Worm (Caenorhabditis elegans): ENCODE data around the gene daf-36.

Gene daf-36

ce11 chrV:10237959-10238444 lies 12.5 kb upstream of the daf-36 start:
- no peak for TF ChIP-seq sma-9 (GFP tag; optimal IDR thresholded peaks at IDR 0.05)
- no peak for TF ChIP-seq sma-9 (tag; optimal IDR thresholded peaks at IDR 0.05)
- TF ChIP-seq F13H6.1 (tag; optimal IDR thresholded peaks at IDR 0.05): no peak
- TF ChIP-seq fos-1 (tag; optimal IDR thresholded peaks at IDR 0.05): no peak
- TF ChIP-seq ztf-11 (tag; optimal IDR thresholded peaks at IDR 0.05): no peak
- TF ChIP-seq peb-1 (tag; optimal IDR thresholded peaks at IDR 0.05): no peak
- no peak for TF ChIP-seq sma-3 (GFP tag; optimal IDR thresholded peaks at IDR 0.05)
- TF ChIP-seq mab-5 (tag; optimal IDR thresholded peaks at IDR 0.05): no peak

ce11 chrV:10237171-10237570 lies 11.7 kb upstream of the daf-36 start:
- TF ChIP-seq nhr-77 (tag; optimal IDR thresholded peaks at IDR 0.05): no peak
- no peak for TF ChIP-seq mbf-1 (tag; optimal IDR thresholded peaks at IDR 0.05)
- no peak for TF ChIP-seq snpc-4 (tag; optimal IDR thresholded peaks at IDR 0.05)

ce11 chrV:10233330-10233729 lies 7.8 kb upstream of the daf-36 start, which contains the start of gene str-182:
str-182 (minus strand) TSS chrV:10233430.
- TF ChIP-seq blmp-1 (tag; optimal IDR thresholded peaks at IDR 0.05; ENCODE audit: insufficient read depth) (no peak), peb-1 (tag; optimal IDR thresholded peaks at IDR 0.05) (no peak), ZK546.5 (tag; optimal IDR thresholded peaks at IDR 0.05) (no peak), zag-1 (tag; optimal IDR thresholded peaks at IDR 0.05) (no peak), sma-9 (GFP tag; optimal IDR thresholded peaks at IDR 0.05) (no peak), sma-9 (tag; optimal IDR thresholded peaks at IDR 0.05) (no peak)

- TF ChIP-seq lin-13 (GFP tag; optimal IDR thresholded peaks at IDR 0.05) (no peak), blmp-1 (tag; optimal IDR thresholded peaks at IDR 0.05; ENCODE audit: insufficient read depth) (no peak), unc-62 (GFP tag; optimal IDR thresholded peaks at IDR 0.05) (no peak), nhr-25 (tag; optimal IDR thresholded peaks at IDR 0.05) (no peak), R02D3.7 (tag; optimal IDR thresholded peaks at IDR 0.05) (no peak), F13H6.1 (tag; optimal IDR thresholded peaks at IDR 0.05) (no peak), nhr-23 (tag; optimal IDR thresholded peaks at IDR 0.05) (no peak), gmeb-1 (tag; optimal IDR thresholded peaks at IDR 0.05) (no peak)
These were observed 5.4 kb upstream of the daf-36 start, which contains the start of gene fipr-6 for ce11 chrV:10230932-10231331. fipr-6 (plus strand) TSS chrV:10231232.

- TF ChIP-seq aly-2 (tag; optimal IDR thresholded peaks at IDR 0.05) (no peak), elt-3 (tag; optimal IDR thresholded peaks at IDR 0.05) (no peak), nhr-10 (tag; optimal IDR thresholded peaks at IDR 0.05) (no peak), unc-39 (tag; optimal IDR thresholded peaks at IDR 0.05) (no peak), F13H6.1 (tag; optimal IDR thresholded peaks at IDR 0.05) (no peak), ceh-82 (tag; optimal IDR thresholded peaks at IDR 0.05) (no peak), ztf-11 (tag; optimal IDR thresholded peaks at IDR 0.05) (no peak), sma-9 (GFP tag; optimal IDR thresholded peaks at IDR 0.05) (no peak), sma-9 (tag; optimal IDR thresholded peaks at IDR 0.05) (no peak), lsy-2 (tag; optimal IDR thresholded peaks at IDR 0.05) (no peak), C34F6.9 (tag; optimal IDR thresholded peaks at IDR 0.05) (no peak), unc-62 (GFP tag; optimal IDR thresholded peaks at IDR 0.05) (no peak), nhr-12 (tag; optimal IDR thresholded peaks at IDR 0.05) (no peak), Y55F3AM.14 (GFP tag; optimal IDR thresholded peaks at IDR 0.05) (no peak), ceh-16 (tag; optimal IDR thresholded peaks at IDR 0.05) (no peak), blmp-1 (tag; optimal IDR thresholded peaks at IDR 0.05; ENCODE audit: insufficient read depth) (no peak), fos-1 (tag; optimal IDR thresholded peaks at IDR 0.05) (no peak), zag-1 (tag; optimal IDR thresholded peaks at IDR 0.05) (no peak), nhr-77 (tag; optimal IDR thresholded peaks at IDR 0.05) (no peak), sem-4 (tag; optimal IDR thresholded peaks at IDR 0.05) (no peak)
These were observed 3.8 kb upstream of the daf-36 start, which contains the start of the genes pyt-1 and fipr-7 for ce11 chrV:10229222-10229879. pyt-1 (minus strand) TSS chrV:10229322. fipr-7 (plus strand) TSS chrV:10229829.

ce11 chrV:10228360-10228759 lies 2.9 kb upstream of the daf-36 start, which contains the start of gene fipr-4:
fipr-4 (minus strand) TSS chrV:10228460.
- TF ChIP-seq nhr-11 (tag; optimal IDR thresholded peaks at IDR 0.05) (no peak), F13H6.1 (tag; optimal IDR thresholded peaks at IDR 0.05) (peak; percentile 9)
